Fruit fly (Drosophila melanogaster) whole organism, wandering third instar larva: ENCODE data around the gene t-cup.

ENCODE experiments used
- Abd-B ChIP-seq: fragments of >200 bp; optimal IDR thresholded peaks from 2 replicates; lab custom pipeline; 2017; ENCODE audit warnings: missing biosample characterization, missing genetic modification characterization
- CG9705 ChIP-seq: fragments of 200-800 bp; sonication (Bioruptor generic); optimal IDR thresholded peaks from 2 replicates; lab custom pipeline; 2018; ENCODE audit warnings: missing biosample characterization, mild to moderate bottlenecking, missing genetic modification characterization
- CrebA ChIP-seq: fragments of 200-800 bp; sonication (Bioruptor generic); optimal IDR thresholded peaks from 2 replicates; lab custom pipeline; 2016; ENCODE audit warnings: missing biosample characterization, mild to moderate bottlenecking, missing genetic modification characterization, borderline replicate concordance
- Dfd ChIP-seq: fragments of >200 bp; optimal IDR thresholded peaks from 2 replicates; lab custom pipeline; 2017; ENCODE audit warnings: missing biosample characterization, missing genetic modification characterization
- Dif ChIP-seq: fragments of 200-275, 200-300 bp; sonication (Bioruptor generic); optimal IDR thresholded peaks from 2 replicates; lab custom pipeline; 2018; ENCODE audit warnings: missing biosample characterization, missing genetic modification characterization; ENCODE audit not compliant: partially characterized antibody
- HLH106 ChIP-seq: fragments of 200-800 bp; optimal IDR thresholded peaks from 3 replicates; lab custom pipeline; 2019; ENCODE audit warnings: missing biosample characterization, mild to moderate bottlenecking, missing genetic modification characterization, moderate library complexity
- Hnf4 ChIP-seq: fragments of 200-800 bp; sonication (Bioruptor generic); optimal IDR thresholded peaks from 2 replicates; lab custom pipeline; 2016; ENCODE audit warnings: missing biosample characterization, mild to moderate bottlenecking, missing genetic modification characterization
- Hr83 ChIP-seq: fragments of 200-300 bp; sonication (Bioruptor generic); optimal IDR thresholded peaks from 2 replicates; lab custom pipeline; 2016; ENCODE audit warnings: missing biosample characterization, mild to moderate bottlenecking, missing genetic modification characterization, moderate library complexity; ENCODE audit not compliant: poor library complexity, severe bottlenecking
- Mio ChIP-seq: sonication (Bioruptor generic); optimal IDR thresholded peaks from 2 replicates; lab custom pipeline; 2016; ENCODE audit warnings: missing biosample characterization, missing genetic modification characterization
- Myc ChIP-seq: fragments of >200 bp; optimal IDR thresholded peaks from 2 replicates; lab custom pipeline; 2017
- N ChIP-seq: fragments of >200 bp; optimal IDR thresholded peaks from 2 replicates; lab custom pipeline; 2018; ENCODE audit warnings: missing biosample characterization, missing external identifiers, missing genetic modification characterization
- OdsH ChIP-seq: fragments of 200-800 bp; sonication (Bioruptor generic); optimal IDR thresholded peaks from 2 replicates; lab custom pipeline; 2016; ENCODE audit warnings: missing biosample characterization, mild to moderate bottlenecking, missing genetic modification characterization
- Rel ChIP-seq, 2 experiments: fragments of 200-800 bp; sonication (Bioruptor generic) in 1 of 2; optimal IDR thresholded peaks; 2 replicates in 1 of 2; 3 replicates in 1 of 2; lab custom pipeline; 2016 to 2019; ENCODE audit warnings: mild to moderate bottlenecking in 2 of 2, missing biosample characterization in 2 of 2, missing genetic modification characterization in 2 of 2, moderate library complexity in 1 of 2
- Sp1 ChIP-seq: fragments of 200-800 bp; sonication (Bioruptor generic); optimal IDR thresholded peaks from 3 replicates; lab custom pipeline; 2019; ENCODE audit warnings: missing biosample characterization, mild to moderate bottlenecking, missing genetic modification characterization, moderate library complexity
- Vsx2 ChIP-seq: fragments of 200-300, 225-300 bp; sonication (Bioruptor generic); optimal IDR thresholded peaks from 2 replicates; lab custom pipeline; 2018; ENCODE audit warnings: missing biosample characterization, missing genetic modification characterization; ENCODE audit not compliant: partially characterized antibody
- br ChIP-seq: fragments of 200-800 bp; sonication (Bioruptor generic); optimal IDR thresholded peaks from 2 replicates; lab custom pipeline; 2016; ENCODE audit warnings: missing biosample characterization, missing genetic modification characterization
- brk ChIP-seq: fragments of 200-800 bp; sonication (Bioruptor generic); optimal IDR thresholded peaks from 2 replicates; lab custom pipeline; 2016; ENCODE audit warnings: missing biosample characterization, mild to moderate bottlenecking, missing genetic modification characterization
- dl ChIP-seq, 2 experiments: fragments of 175-275, 200-275 bp in 1 of 2; fragments of 200-275 bp in 1 of 2; sonication (Bioruptor generic); optimal IDR thresholded peaks; lab custom pipeline; 2018; ENCODE audit warnings: mild to moderate bottlenecking in 2 of 2, missing biosample characterization in 2 of 2, missing genetic modification characterization in 2 of 2, moderate library complexity in 2 of 2; ENCODE audit not compliant: partially characterized antibody in 2 of 2, insufficient read depth in 1 of 2
- dsf ChIP-seq: sonication (Bioruptor generic); optimal IDR thresholded peaks from 2 replicates; lab custom pipeline; 2016; ENCODE audit warnings: missing biosample characterization, missing genetic modification characterization, borderline replicate concordance
- ey ChIP-seq: fragments of 200-800 bp; sonication (Bioruptor generic); optimal IDR thresholded peaks from 2 replicates; lab custom pipeline; 2016; ENCODE audit warnings: missing biosample characterization, missing genetic modification characterization
- foxo ChIP-seq, 2 experiments: fragments of 200-800 bp; sonication (Bioruptor generic); optimal IDR thresholded peaks; 2 replicates in 1 of 2; 3 replicates in 1 of 2; lab custom pipeline; 2016 to 2017; ENCODE audit warnings: missing biosample characterization in 2 of 2, missing genetic modification characterization in 2 of 2
- fru ChIP-seq: fragments of 200-800 bp; sonication (Bioruptor generic); optimal IDR thresholded peaks from 3 replicates; lab custom pipeline; 2016; ENCODE audit warnings: missing biosample characterization, mild to moderate bottlenecking, missing genetic modification characterization
- h ChIP-seq: fragments of 200-800 bp; sonication (Bioruptor generic); optimal IDR thresholded peaks from 3 replicates; lab custom pipeline; 2016; ENCODE audit warnings: missing biosample characterization, mild to moderate bottlenecking, missing genetic modification characterization
- jim ChIP-seq: fragments of 175-275, 200-325 bp; sonication (Bioruptor generic); optimal IDR thresholded peaks from 2 replicates; lab custom pipeline; 2016; ENCODE audit warnings: missing biosample characterization, mild to moderate bottlenecking, missing genetic modification characterization
- pan ChIP-seq: fragments of >200 bp; optimal IDR thresholded peaks from 2 replicates; lab custom pipeline; 2017
- psq ChIP-seq: fragments of 200-800 bp; sonication (Bioruptor generic); optimal IDR thresholded peaks from 3 replicates; lab custom pipeline; 2017; ENCODE audit warnings: missing biosample characterization, mild to moderate bottlenecking, missing genetic modification characterization, moderate library complexity
- rgr ChIP-seq: fragments of 200-800 bp; sonication (Bioruptor generic); optimal IDR thresholded peaks from 3 replicates; lab custom pipeline; 2016; ENCODE audit warnings: missing biosample characterization, mild to moderate bottlenecking, missing genetic modification characterization
- sage ChIP-seq: fragments of 200-800 bp; sonication (Bioruptor generic); optimal IDR thresholded peaks from 2 replicates; lab custom pipeline; 2016; ENCODE audit warnings: missing biosample characterization, mild to moderate bottlenecking, missing genetic modification characterization
- sv ChIP-seq: fragments of 200-800 bp; sonication (Bioruptor generic); optimal IDR thresholded peaks from 3 replicates; lab custom pipeline; 2016; ENCODE audit warnings: missing biosample characterization, missing genetic modification characterization
- tai ChIP-seq: sonication (Bioruptor generic); optimal IDR thresholded peaks from 2 replicates; lab custom pipeline; 2016; ENCODE audit warnings: missing biosample characterization, missing genetic modification characterization
- woc ChIP-seq: sonication (Bioruptor generic); optimal IDR thresholded peaks from 2 replicates; lab custom pipeline; 2016; ENCODE audit warnings: missing biosample characterization, mild to moderate bottlenecking, missing genetic modification characterization

Gene t-cup

DNA sequence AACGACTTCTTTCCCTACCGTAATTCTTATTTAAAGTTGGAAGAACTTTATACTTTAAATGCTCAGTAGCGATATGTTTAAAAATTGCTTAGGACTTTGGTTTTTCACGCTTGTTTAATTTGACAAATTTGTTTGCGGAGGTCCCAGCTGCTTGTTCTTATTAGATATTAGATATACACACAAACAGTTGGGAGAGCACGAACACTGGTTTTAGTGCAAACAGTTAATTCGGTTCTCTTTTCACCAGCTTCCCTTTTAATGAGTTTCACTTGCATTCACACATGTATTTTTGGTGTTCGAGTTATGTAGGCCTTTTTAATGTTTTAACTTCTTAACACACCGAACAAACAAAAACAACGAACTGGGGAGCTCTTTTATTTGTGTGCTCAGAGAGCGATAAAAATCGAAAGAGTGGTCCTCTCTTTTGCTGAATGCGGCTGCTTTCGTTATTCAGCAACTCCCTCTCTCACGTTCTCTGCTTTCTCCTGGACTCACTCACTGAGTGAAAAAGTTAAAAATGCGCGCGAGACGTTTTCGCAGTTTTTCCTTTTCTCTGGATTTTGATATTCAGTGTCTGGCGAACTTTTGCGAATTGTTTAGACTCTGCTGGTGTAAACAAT lies 14.3 kb downstream of the t-cup start:
- TF ChIP-seq CrebA (GFP tag; lab: Kevin White, UChicago), result peak; percentile 4
- peak; percentile 95 for TF ChIP-seq Dif
- no peak for TF ChIP-seq Dfd (GFP tag; lab: Kevin White, UChicago)
- TF ChIP-seq tai (GFP tag; lab: Kevin White, UChicago), result no peak
- peak; percentile 70 to 87 for TF ChIP-seq dl (GFP tag; optimal IDR thresholded peaks at IDR 0.05; lab: Kevin White, UChicago; ENCODE audit: insufficient read depth in 1 of 2, partially characterized antibody in 2 of 2)
- peak; percentile 43 for TF ChIP-seq Hr83
- peak; percentile 56 for TF ChIP-seq brk
- no peak for TF ChIP-seq Myc (lab: Kevin White, UChicago)
- TF ChIP-seq Vsx2 (GFP tag; lab: Kevin White, UChicago), result peak; percentile 69
- peak; percentile 28 for TF ChIP-seq sage (GFP tag; lab: Kevin White, UChicago)
- no peak for TF ChIP-seq ey (GFP tag; lab: Kevin White, UChicago)

DNA sequence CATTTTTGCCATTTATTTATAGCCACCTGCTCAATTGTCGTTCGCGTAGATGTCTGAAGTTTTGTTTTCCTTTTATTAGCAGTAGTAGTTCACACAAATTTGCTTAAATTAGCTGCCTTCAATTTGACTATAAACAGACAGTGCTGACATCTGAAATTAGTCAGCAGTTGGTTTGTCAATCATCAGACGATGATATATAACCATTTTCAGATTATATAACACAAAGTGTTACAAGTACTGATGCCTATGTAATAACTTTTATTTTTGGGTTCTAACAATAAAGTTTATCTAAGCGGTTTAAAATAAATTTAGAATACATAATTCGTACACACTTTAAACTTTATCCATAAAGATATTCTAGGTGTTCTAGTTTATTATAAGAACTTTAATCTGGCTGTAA lies 15.4 kb downstream of the t-cup start:
- TF ChIP-seq woc, result no peak
- TF ChIP-seq dl (GFP tag; optimal IDR thresholded peaks at IDR 0.05; lab: Kevin White, UChicago; ENCODE audit: insufficient read depth in 1 of 2, partially characterized antibody in 2 of 2), result no peak
- no peak for TF ChIP-seq pan (lab: Kevin White, UChicago)
- TF ChIP-seq Rel (GFP tag; optimal IDR thresholded peaks at IDR 0.05; lab: Kevin White, UChicago), result no peak
- no peak for TF ChIP-seq Rel (tag; optimal IDR thresholded peaks at IDR 0.05; lab: Kevin White, UChicago)
- TF ChIP-seq Abd-B (GFP tag; lab: Kevin White, UChicago), result no peak
- TF ChIP-seq dsf (GFP tag; lab: Kevin White, UChicago), result no peak
- no peak for TF ChIP-seq Hnf4 (GFP tag; lab: Kevin White, UChicago)
- no peak for TF ChIP-seq jim (GFP tag; lab: Kevin White, UChicago)

DNA sequence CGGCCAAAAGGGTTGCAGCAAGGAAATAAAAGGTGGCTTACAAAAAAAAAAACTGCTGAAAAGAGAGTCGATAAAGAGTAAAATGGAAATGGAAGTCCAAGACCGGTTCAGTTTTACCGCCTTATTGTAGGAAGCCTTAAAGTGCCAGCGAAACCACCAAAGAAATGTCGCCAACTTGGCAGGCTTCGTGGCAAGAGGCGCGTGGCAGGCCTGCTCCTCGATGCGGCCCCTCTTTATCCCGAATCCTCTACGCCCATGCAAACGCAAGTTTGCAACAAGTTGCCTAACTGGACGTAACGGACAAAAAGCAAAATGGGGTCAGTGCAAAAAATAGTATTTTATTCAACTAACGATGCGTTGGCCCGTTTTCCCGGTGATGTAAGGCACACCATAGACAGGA lies 16.3 kb downstream of the t-cup start:
- no peak for TF ChIP-seq Myc (lab: Kevin White, UChicago)
- TF ChIP-seq Dif, result no peak
- peak; percentile 23 for TF ChIP-seq psq (GFP tag; lab: Kevin White, UChicago)
- TF ChIP-seq pan (lab: Kevin White, UChicago), result no peak
- TF ChIP-seq, all 38 proteins: peak for 1

DNA sequence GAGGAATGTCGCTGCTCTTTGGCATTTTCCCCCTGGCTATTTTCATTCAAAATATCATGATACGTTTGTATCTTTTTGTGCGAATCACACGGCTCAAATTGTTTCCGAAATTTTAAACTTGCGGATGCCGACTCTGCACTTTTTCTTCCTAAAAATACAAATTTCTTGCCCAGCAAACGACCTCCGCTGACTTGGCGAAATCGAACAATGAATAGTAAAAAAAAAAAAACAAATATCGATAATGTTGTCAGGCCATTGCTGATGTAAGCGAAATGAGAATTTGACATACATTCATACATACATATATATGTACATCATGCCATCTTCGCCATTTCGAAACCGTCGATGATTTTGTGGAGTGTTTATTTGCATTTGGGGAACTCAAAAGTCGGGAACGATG lies 17.1 kb downstream of the t-cup start:
- no peak for TF ChIP-seq Sp1
- TF ChIP-seq N (GFP tag; lab: Kevin White, UChicago), result no peak

DNA sequence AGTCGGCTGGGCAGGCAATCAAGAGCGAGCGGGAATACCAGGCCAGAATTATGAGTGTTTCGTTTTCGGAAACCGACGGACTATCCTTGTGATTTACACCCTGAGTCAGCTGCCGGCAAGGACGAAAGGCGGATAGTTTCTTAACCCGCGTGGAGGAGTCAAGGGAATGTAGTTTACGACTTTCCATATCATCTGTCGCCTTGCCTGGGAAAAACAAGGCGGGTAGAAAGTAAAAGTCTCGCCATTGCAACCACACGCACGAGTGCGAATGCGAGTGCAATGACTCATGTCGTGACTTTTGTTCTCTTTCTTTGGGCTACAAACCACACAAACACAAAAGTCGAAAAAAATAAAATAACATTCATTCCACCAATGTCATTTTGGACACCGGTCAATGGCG lies 18.6 kb downstream of the t-cup start:
- TF ChIP-seq Hnf4 (GFP tag; lab: Kevin White, UChicago), result no peak

DNA sequence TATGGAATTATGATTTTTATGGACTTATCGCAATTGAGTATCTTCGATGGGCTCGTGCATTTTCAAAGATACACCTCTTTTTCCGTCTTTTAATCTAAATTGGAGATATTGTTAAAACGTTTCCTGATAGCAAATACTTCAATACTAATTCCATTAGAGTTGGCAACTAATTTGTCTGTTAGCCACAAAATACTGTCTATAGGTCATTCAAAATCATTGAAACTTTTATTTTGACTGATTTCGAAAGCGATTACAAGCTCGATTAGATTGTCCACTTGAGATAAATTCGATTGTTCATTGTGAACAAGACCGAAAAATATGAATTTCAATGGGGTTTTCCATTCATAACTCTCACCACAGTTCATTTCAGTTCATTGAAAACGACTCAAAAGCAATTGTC lies 21.0 kb downstream of the t-cup start:
- no peak for TF ChIP-seq Rel (GFP tag; optimal IDR thresholded peaks at IDR 0.05; lab: Kevin White, UChicago)
- TF ChIP-seq Rel (tag; optimal IDR thresholded peaks at IDR 0.05; lab: Kevin White, UChicago), result peak; percentile 34
- TF ChIP-seq h (GFP tag; lab: Kevin White, UChicago), result no peak
- TF ChIP-seq tai (GFP tag; lab: Kevin White, UChicago), result peak; percentile 52

DNA sequence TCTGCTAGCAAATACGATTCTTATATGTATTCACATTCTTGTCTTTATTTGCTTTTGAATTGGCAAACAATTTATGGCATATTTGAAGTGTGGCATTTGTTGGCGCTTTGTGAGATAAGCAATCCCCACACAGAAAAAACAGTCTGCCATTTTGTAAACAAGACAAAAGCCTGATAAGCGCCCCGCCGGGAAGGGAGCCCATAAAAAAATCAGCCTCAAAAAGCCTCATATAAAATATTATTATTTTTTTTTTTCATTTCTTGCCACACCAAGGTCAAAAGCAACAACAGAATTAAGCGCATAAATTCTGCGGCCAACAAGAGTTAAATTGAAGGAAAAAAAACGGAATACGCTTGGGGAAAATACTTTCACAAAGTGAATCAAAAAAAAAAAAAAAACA lies 21.8 kb downstream of the t-cup start:
- TF ChIP-seq sv (GFP tag; lab: Kevin White, UChicago), result no peak
- peak; percentile 71 for TF ChIP-seq Sp1
- TF ChIP-seq CrebA (GFP tag; lab: Kevin White, UChicago), result peak; percentile 82
- TF ChIP-seq Rel (GFP tag; optimal IDR thresholded peaks at IDR 0.05; lab: Kevin White, UChicago), result no peak
- peak; percentile 79 for TF ChIP-seq Rel (tag; optimal IDR thresholded peaks at IDR 0.05; lab: Kevin White, UChicago)
- peak; percentile 39 to 41 for TF ChIP-seq foxo (GFP tag; optimal IDR thresholded peaks at IDR 0.05; lab: Kevin White, UChicago)
- peak; percentile 64 for TF ChIP-seq sage (GFP tag; lab: Kevin White, UChicago)
- peak; percentile 65 for TF ChIP-seq OdsH (GFP tag; lab: Kevin White, UChicago)
- TF ChIP-seq Hr83, result peak; percentile 59
- peak; percentile 67 for TF ChIP-seq rgr (GFP tag; lab: Kevin White, UChicago)
- no peak for TF ChIP-seq pan (lab: Kevin White, UChicago)
- no peak for TF ChIP-seq Mio (GFP tag; lab: Kevin White, UChicago)
- peak; percentile 20 for TF ChIP-seq CG9705
- TF ChIP-seq tai (GFP tag; lab: Kevin White, UChicago), result peak; percentile 35
- peak; percentile 49 for TF ChIP-seq br
- peak; percentile 75 for TF ChIP-seq h (GFP tag; lab: Kevin White, UChicago)
- TF ChIP-seq Dfd (GFP tag; lab: Kevin White, UChicago), result no peak
- TF ChIP-seq brk, result peak; percentile 32
- no peak for TF ChIP-seq HLH106 (tag; lab: Kevin White, UChicago)
- TF ChIP-seq Hnf4 (GFP tag; lab: Kevin White, UChicago), result peak; percentile 69
- TF ChIP-seq psq (GFP tag; lab: Kevin White, UChicago), result peak; percentile 43
- peak; percentile 2 for TF ChIP-seq dsf (GFP tag; lab: Kevin White, UChicago)
- TF ChIP-seq fru (GFP tag; lab: Kevin White, UChicago), result peak; percentile 35
- TF ChIP-seq dl (GFP tag; optimal IDR thresholded peaks at IDR 0.05; lab: Kevin White, UChicago; ENCODE audit: insufficient read depth in 1 of 2, partially characterized antibody in 2 of 2), result no peak
- no peak for TF ChIP-seq N (GFP tag; lab: Kevin White, UChicago)
